Fruit fly (Drosophila melanogaster) whole organism, embryonic: Measurements from ENCODE around the gene CG12607.
A peak's percentile ranks its signal among the peaks of the same experiment; 100 is the strongest.

ENCODE experiments used
- Abd-B ChIP-seq: fragments of 200-800 bp; sonication (Bioruptor generic); optimal IDR thresholded peaks from 2 replicates; lab custom pipeline; 2018; ENCODE audit warnings: missing biosample characterization, mild to moderate bottlenecking, missing genetic modification characterization, moderate library complexity
- CG11723 ChIP-seq: fragments of 200-800 bp; sonication (Bioruptor generic); optimal IDR thresholded peaks from 2 replicates; lab custom pipeline; 2017; ENCODE audit warnings: missing biosample characterization, mild to moderate bottlenecking, missing genetic modification characterization
- CG12104 ChIP-seq: fragments of 200-800 bp; sonication (Bioruptor generic); optimal IDR thresholded peaks from 3 replicates; lab custom pipeline; 2016; ENCODE audit warnings: missing biosample characterization, missing genetic modification characterization
- CG12236 ChIP-seq: fragments of 200-800 bp; sonication (Bioruptor generic); optimal IDR thresholded peaks from 2 replicates; lab custom pipeline; 2016; ENCODE audit warnings: missing biosample characterization, missing genetic modification characterization
- CG12942 ChIP-seq: fragments of 200-800 bp; sonication (Bioruptor generic); optimal IDR thresholded peaks from 3 replicates; lab custom pipeline; 2016; ENCODE audit warnings: missing biosample characterization, missing genetic modification characterization
- CG13624 ChIP-seq: fragments of 200-800 bp; sonication (Bioruptor generic); optimal IDR thresholded peaks from 2 replicates; lab custom pipeline; 2016; ENCODE audit warnings: missing biosample characterization, missing genetic modification characterization
- CG14965 ChIP-seq: fragments of 200-800 bp; sonication (Bioruptor generic); optimal IDR thresholded peaks from 2 replicates; lab custom pipeline; 2016; ENCODE audit warnings: missing biosample characterization, missing genetic modification characterization, borderline replicate concordance
- CG1792 ChIP-seq: fragments of 200-800 bp; sonication (Bioruptor generic); optimal IDR thresholded peaks from 2 replicates; lab custom pipeline; 2016; ENCODE audit warnings: missing biosample characterization, missing genetic modification characterization
- CG1832 ChIP-seq: fragments of 200-800 bp; sonication (Bioruptor generic); optimal IDR thresholded peaks from 2 replicates; lab custom pipeline; 2017; ENCODE audit warnings: missing biosample characterization, mild to moderate bottlenecking, missing genetic modification characterization, inconsistent platforms
- CG18476 ChIP-seq: fragments of 200-800 bp; sonication (Bioruptor generic); optimal IDR thresholded peaks from 2 replicates; lab custom pipeline; 2016; ENCODE audit warnings: missing biosample characterization, mild to moderate bottlenecking, missing genetic modification characterization
- CG18764 ChIP-seq: fragments of 200-800 bp; sonication (Bioruptor generic); optimal IDR thresholded peaks from 3 replicates; lab custom pipeline; 2016; ENCODE audit warnings: missing biosample characterization, missing genetic modification characterization
- CG2199 ChIP-seq: fragments of 200-800 bp; sonication (Bioruptor generic); IDR thresholded peaks from 3 replicates; pipeline ENCODE4 v1.3.6; 2022; ENCODE audit warnings: missing biosample characterization, missing genetic modification characterization
- CG2202 ChIP-seq: fragments of 200-800 bp; sonication (Bioruptor generic); optimal IDR thresholded peaks from 2 replicates; lab custom pipeline; 2018; ENCODE audit warnings: missing biosample characterization, mild to moderate bottlenecking, missing genetic modification characterization
- CG30020 ChIP-seq: fragments of 200-800 bp; optimal IDR thresholded peaks from 2 replicates; lab custom pipeline; 2019; ENCODE audit warnings: missing biosample characterization, mild to moderate bottlenecking, missing genetic modification characterization, moderate library complexity
- CG3407 ChIP-seq: fragments of 200-800 bp; sonication (Bioruptor generic); optimal IDR thresholded peaks from 2 replicates; lab custom pipeline; 2018; ENCODE audit warnings: missing biosample characterization, mild to moderate bottlenecking, missing genetic modification characterization
- CG34422 ChIP-seq: fragments of 200-800 bp; sonication (Bioruptor generic); IDR thresholded peaks from 3 replicates; pipeline ENCODE4 v1.3.6; 2022; ENCODE audit warnings: missing biosample characterization, missing genetic modification characterization
- CG3847 ChIP-seq: fragments of 200-800 bp; sonication (Bioruptor generic); IDR thresholded peaks from 2 replicates; pipeline ENCODE4 v1.3.6; 2022; ENCODE audit warnings: missing biosample characterization, missing genetic modification characterization
- CG6272 ChIP-seq: fragments of 200-800 bp; sonication (Bioruptor generic); IDR thresholded peaks from 2 replicates; pipeline ENCODE4 v1.3.6; 2022; ENCODE audit warnings: missing biosample characterization, missing genetic modification characterization
- CG7987 ChIP-seq: fragments of 200-800 bp; sonication (Bioruptor generic); optimal IDR thresholded peaks from 2 replicates; lab custom pipeline; 2018; ENCODE audit warnings: missing biosample characterization, mild to moderate bottlenecking, missing genetic modification characterization, moderate library complexity
- CG8765 ChIP-seq: fragments of 200-800 bp; sonication (Bioruptor generic); IDR thresholded peaks from 2 replicates; pipeline ENCODE4 v1.3.6; 2022; ENCODE audit warnings: missing biosample characterization, missing genetic modification characterization
- CG9215 ChIP-seq: fragments of 200-800 bp; sonication (Bioruptor generic); IDR thresholded peaks from 2 replicates; pipeline ENCODE4 v1.3.6; 2022; ENCODE audit warnings: missing biosample characterization, missing genetic modification characterization
- Dll ChIP-seq: fragments of 200-800 bp; sonication (Bioruptor generic); IDR thresholded peaks from 4 replicates; pipeline ENCODE4 v1.3.6; 2022; ENCODE audit warnings: missing biosample characterization, missing genetic modification characterization; ENCODE audit not compliant: partially characterized antibody
- E2f1 ChIP-seq: fragments of 200-800 bp; sonication (Bioruptor generic); IDR thresholded peaks from 2 replicates; pipeline ENCODE4 v1.3.6; 2022; ENCODE audit warnings: missing biosample characterization, missing genetic modification characterization
- Fer2 ChIP-seq: fragments of 200-800 bp; sonication (Bioruptor generic); optimal IDR thresholded peaks from 2 replicates; lab custom pipeline; 2018; ENCODE audit warnings: missing biosample characterization, mild to moderate bottlenecking, missing genetic modification characterization, moderate library complexity
- Hr3 ChIP-seq: fragments of 200-800 bp; sonication (Bioruptor generic); optimal IDR thresholded peaks from 3 replicates; lab custom pipeline; 2016; ENCODE audit warnings: missing biosample characterization, missing genetic modification characterization
- Hr39 ChIP-seq: fragments of >200 bp; optimal IDR thresholded peaks from 2 replicates; lab custom pipeline; 2017
- Lpt ChIP-seq: fragments of >200 bp; optimal IDR thresholded peaks from 2 replicates; lab custom pipeline; 2018; ENCODE audit warnings: missing biosample characterization, missing genetic modification characterization
- Med ChIP-seq: fragments of 200-800 bp; sonication (Bioruptor generic); peaks from one replicate; lab custom pipeline; 2016; ENCODE audit warnings: missing biosample characterization, missing genetic modification characterization, mild to moderate bottlenecking, inconsistent platforms, moderate library complexity
- Neu2 ChIP-seq: fragments of 200-800 bp; sonication (Bioruptor generic); optimal IDR thresholded peaks from 3 replicates; lab custom pipeline; 2016; ENCODE audit warnings: missing biosample characterization, missing genetic modification characterization, borderline replicate concordance
- Sin3A ChIP-seq: fragments of >200 bp; optimal IDR thresholded peaks from 2 replicates; lab custom pipeline; 2018
- ap ChIP-seq: fragments of 200-800 bp; sonication (Bioruptor generic); IDR thresholded peaks from 2 replicates; pipeline ENCODE4 v1.3.6; 2022; ENCODE audit warnings: missing biosample characterization, missing genetic modification characterization
- az2 ChIP-seq: fragments of 200-800 bp; sonication (Bioruptor generic); optimal IDR thresholded peaks from 3 replicates; lab custom pipeline; 2016; ENCODE audit warnings: missing biosample characterization, missing genetic modification characterization
- chm ChIP-seq: fragments of 200-800 bp; sonication (Bioruptor generic); IDR thresholded peaks from 2 replicates; pipeline ENCODE4 v1.3.6; 2022; ENCODE audit warnings: missing biosample characterization, missing genetic modification characterization
- crol ChIP-seq: fragments of 200-800 bp; sonication (Bioruptor generic); IDR thresholded peaks from 2 replicates; pipeline ENCODE4 v1.3.6; 2022; ENCODE audit warnings: missing biosample characterization, missing genetic modification characterization
- gcm2 ChIP-seq: fragments of 200-800 bp; sonication (Bioruptor generic); optimal IDR thresholded peaks from 2 replicates; lab custom pipeline; 2016; ENCODE audit warnings: missing biosample characterization, missing genetic modification characterization
- gem ChIP-seq: fragments of 200-800 bp; sonication (Bioruptor generic); optimal IDR thresholded peaks from 2 replicates; lab custom pipeline; 2019; ENCODE audit warnings: missing biosample characterization, mild to moderate bottlenecking, missing genetic modification characterization, moderate library complexity
- gsb-n ChIP-seq: fragments of 200-800 bp; sonication (Bioruptor generic); optimal IDR thresholded peaks from 3 replicates; lab custom pipeline; 2018; ENCODE audit warnings: missing biosample characterization, mild to moderate bottlenecking, missing genetic modification characterization
- her ChIP-seq: fragments of 200-800 bp; sonication (Bioruptor generic); optimal IDR thresholded peaks from 2 replicates; lab custom pipeline; 2016; ENCODE audit warnings: missing biosample characterization, missing genetic modification characterization
- jing ChIP-seq: fragments of 200-800 bp; sonication (Bioruptor generic); optimal IDR thresholded peaks from 2 replicates; lab custom pipeline; 2018; ENCODE audit warnings: missing biosample characterization, mild to moderate bottlenecking, missing genetic modification characterization
- jumu ChIP-seq: fragments of 200-800 bp; sonication (Bioruptor generic); optimal IDR thresholded peaks from 3 replicates; lab custom pipeline; 2016; ENCODE audit warnings: missing biosample characterization, missing genetic modification characterization
- luna ChIP-seq: fragments of 200-800 bp; sonication (Bioruptor generic); optimal IDR thresholded peaks from 2 replicates; lab custom pipeline; 2016; ENCODE audit warnings: missing biosample characterization, missing genetic modification characterization
- nom ChIP-seq: fragments of 200-800 bp; sonication (Bioruptor generic); optimal IDR thresholded peaks from 2 replicates; lab custom pipeline; 2017; ENCODE audit warnings: missing biosample characterization, missing genetic modification characterization, mild to moderate bottlenecking, moderate library complexity, missing genetic modification reagents
- oc ChIP-seq: fragments of 200-800 bp; sonication (Bioruptor generic); optimal IDR thresholded peaks from 2 replicates; lab custom pipeline; 2018; ENCODE audit warnings: missing biosample characterization, mild to moderate bottlenecking, missing genetic modification characterization, moderate library complexity
- pan ChIP-seq, 4 experiments: fragments of >200 bp in 3 of 4; fragments of 200-800 bp in 1 of 4; sonication (Bioruptor generic) in 1 of 4; optimal IDR thresholded peaks in 3 of 4; IDR thresholded peaks in 1 of 4; 2 replicates each; pipeline versions ENCODE4 v1.3.6 to Lab custom; 2017 to 2022; ENCODE audit warnings: missing biosample characterization in 2 of 4, missing genetic modification characterization in 2 of 4, mixed read lengths in 1 of 4
- scrt ChIP-seq: fragments of 200-800 bp; sonication (Bioruptor generic); optimal IDR thresholded peaks from 2 replicates; lab custom pipeline; 2018; ENCODE audit warnings: missing biosample characterization, mild to moderate bottlenecking, missing genetic modification characterization, moderate library complexity
- seq ChIP-seq: fragments of 200-800 bp; sonication (Bioruptor generic); IDR thresholded peaks from 2 replicates; pipeline ENCODE4 v1.3.6; 2022; ENCODE audit warnings: missing biosample characterization, missing genetic modification characterization
- tgo ChIP-seq: fragments of 200-800 bp; sonication (Bioruptor generic); IDR thresholded peaks from 3 replicates; pipeline ENCODE4 v1.3.6; 2022; ENCODE audit warnings: missing biosample characterization, missing genetic modification characterization
- tx ChIP-seq: fragments of 200-800 bp; sonication (Bioruptor generic); optimal IDR thresholded peaks from 2 replicates; lab custom pipeline; 2016; ENCODE audit warnings: missing biosample characterization, missing genetic modification characterization
- usp ChIP-seq: fragments of >200 bp; optimal IDR thresholded peaks from 2 replicates; lab custom pipeline; 2017; ENCODE audit warnings: missing biosample characterization, missing genetic modification characterization
- vnd ChIP-seq: fragments of 200-800 bp; sonication (Bioruptor generic); IDR thresholded peaks from 3 replicates; pipeline ENCODE4 v1.3.6; 2022; ENCODE audit warnings: missing biosample characterization, missing genetic modification characterization; ENCODE audit not compliant: partially characterized antibody

The CG12607 gene

DNA sequence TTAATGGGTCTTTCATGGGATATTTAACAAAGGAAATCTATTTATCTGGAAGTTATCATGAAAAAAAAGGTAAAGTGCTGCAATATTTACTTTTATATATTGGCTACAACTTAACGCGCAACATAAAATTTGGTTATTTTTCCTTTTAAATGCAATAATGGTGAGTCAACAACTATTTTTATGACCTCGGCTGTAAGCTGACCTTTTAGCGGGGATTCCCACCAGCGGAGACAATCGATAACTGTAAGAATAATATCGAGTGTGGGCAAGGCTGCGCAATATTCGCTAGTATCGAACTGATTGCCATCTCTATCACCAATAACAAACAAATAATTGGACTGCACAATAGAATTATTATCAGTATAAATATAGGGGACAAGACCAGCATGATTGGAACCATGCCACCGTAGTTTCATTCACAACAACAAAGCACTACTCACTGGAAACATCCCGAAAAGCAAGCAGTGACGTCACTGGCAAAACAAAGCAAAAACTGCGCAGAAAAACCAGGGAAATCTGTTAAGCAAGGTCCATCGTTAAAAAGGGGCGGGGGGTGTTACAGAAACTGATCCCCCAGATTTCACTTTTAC is 43.1 kb upstream of the CG12607 start, which contains the start of gene Syx17 (continued):
- TF ChIP-seq jing (no peak), crol (GFP tag; lab: Robert Waterston, UW) (peak; percentile 57; the same call in 1 of the 2 replicates), jumu (GFP tag; lab: Kevin White, UChicago) (peak; percentile 52), CG12942 (GFP tag; lab: Kevin White, UChicago) (peak; percentile 17), Abd-B (GFP tag; lab: Kevin White, UChicago) (peak; percentile 48), luna (GFP tag; lab: Kevin White, UChicago) (peak; percentile 59), tgo (GFP tag; lab: Robert Waterston, UW) (peak; percentile 20; the same call in 1 of the 3 replicates), CG12104 (peak; percentile 10), chm (GFP tag; lab: Robert Waterston, UW) (peak; percentile 63; the same call in 1 of the 2 replicates), tx (GFP tag; lab: Kevin White, UChicago) (peak; percentile 55), CG1832 (no peak), CG2199 (peak; percentile 59; the same call in 1 of the 3 replicates), Hr39 (lab: Kevin White, UChicago) (no peak), gsb-n (tag; lab: Kevin White, UChicago) (peak; percentile 26), CG34422 (GFP tag; lab: Robert Waterston, UW) (peak; percentile 76; the same call in 2 of the 3 replicates), CG18476 (peak; percentile 39), gem (tag; lab: Kevin White, UChicago) (peak; percentile 68), gcm2 (no peak), Lpt (GFP tag; lab: Kevin White, UChicago) (no peak), CG11723 (peak; percentile 20), seq (GFP tag; lab: Robert Waterston, UW) (no peak), E2f1 (GFP tag; lab: Robert Waterston, UW) (peak; percentile 43; the same call in 1 of the 2 replicates), Fer2 (tag; lab: Kevin White, UChicago) (no peak), oc (tag; lab: Kevin White, UChicago) (peak; percentile 16), CG8765 (GFP tag; lab: Robert Waterston, UW) (no peak), Dll (peak; percentile 86), her (peak; percentile 59), vnd (GFP tag; lab: Robert Waterston, UW) (peak; percentile 83), CG3407 (no peak), CG3847 (GFP tag; lab: Robert Waterston, UW) (peak; percentile 47), CG2202 (tag; lab: Kevin White, UChicago) (no peak), az2 (peak; percentile 62), CG1792 (GFP tag; lab: Kevin White, UChicago) (peak; percentile 51), CG9215 (GFP tag; lab: Robert Waterston, UW) (peak; percentile 38; the same call in 1 of the 2 replicates), ap (GFP tag; lab: Robert Waterston, UW) (no peak), nom (GFP tag; lab: Kevin White, UChicago) (peak; percentile 6), Med (peak; percentile 92), Sin3A (lab: Kevin White, UChicago) (peak; percentile 53), CG7987 (GFP tag; lab: Kevin White, UChicago) (peak; percentile 60), pan (optimal IDR thresholded peaks at IDR 0.05; lab: Kevin White, UChicago) (no peak), pan (GFP tag; optimal IDR thresholded peaks at IDR 0.05 in 1 of 2, IDR thresholded peaks at IDR 0.05 in 1 of 2) (peak in 1 of 2 experiments; percentile 31), CG13624 (GFP tag; lab: Kevin White, UChicago) (peak; percentile 91), Neu2 (GFP tag; lab: Kevin White, UChicago) (no peak), CG30020 (tag; lab: Kevin White, UChicago) (peak; percentile 56), CG12236 (peak; percentile 11), usp (GFP tag; lab: Kevin White, UChicago) (no peak), Hr3 (GFP tag; lab: Kevin White, UChicago) (peak; percentile 63), CG18764 (peak; percentile 38), scrt (GFP tag; lab: Kevin White, UChicago) (peak; percentile 11), CG6272 (peak; percentile 52; the same call in 1 of the 2 replicates), CG14965 (GFP tag; lab: Kevin White, UChicago) (no peak)
